Worm (Caenorhabditis elegans) whole organism, L4/young adult: ENCODE measurements around the gene cyp-33A1.

Experiments
- W03F9.2 ChIP-seq: fragments of 150-350 bp; optimal IDR thresholded peaks from 2 replicates; lab custom pipeline; 2014; ENCODE audit warnings: missing biosample characterization, missing genetic modification characterization
- him-1 ChIP-seq: sonication (generic microtip); optimal IDR thresholded peaks from 2 replicates; lab custom pipeline; 2016; ENCODE audit warnings: missing genotype, missing genetic modification reagents, missing genetic modification characterization, missing compliant biosample characterization

DNA sequence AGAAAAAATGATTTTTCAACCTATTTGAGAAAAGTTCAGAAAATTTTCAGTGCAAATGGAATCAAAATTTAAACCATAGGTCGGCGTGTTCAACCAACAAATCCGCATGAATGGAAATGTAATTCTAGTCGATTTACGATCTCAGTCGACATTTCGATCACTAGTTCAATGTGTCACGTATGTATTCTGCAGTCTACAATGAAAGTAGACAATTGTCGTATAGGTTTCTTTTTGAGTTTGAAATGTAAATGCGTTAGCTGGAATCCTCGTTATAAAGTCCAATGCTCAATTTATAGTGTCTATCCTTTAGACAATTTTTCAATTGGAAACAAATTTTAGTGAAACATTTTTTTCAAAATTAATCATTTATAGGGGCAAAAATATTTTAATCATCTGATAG is 34.8 kb upstream of the cyp-33A1 start, which contains the start of gene ZK105.12:
- TF ChIP-seq W03F9.2 (tag; lab: Kevin White, UChicago) (no peak), him-1 (no peak)
